Fruit fly (Drosophila melanogaster): ENCODE results near the gene CG1542.

Gene CG1542

dm6 chr3R:31235262-31235661 lies 22.0 kb downstream of the CG1542 start, which contains the start of gene CG15564:
Gene CG15564, minus strand, starts transcription at chr3R:31235362.
- TF ChIP-seq insv (optimal IDR thresholded peaks at IDR 0.05) = no peak
- TF ChIP-seq Myc (optimal IDR thresholded peaks at IDR 0.05) = no peak
- TF ChIP-seq ttk (optimal IDR thresholded peaks at IDR 0.05) = no peak
- no peak for TF ChIP-seq Sin3A (optimal IDR thresholded peaks at IDR 0.05)
- no peak for TF ChIP-seq h (optimal IDR thresholded peaks at IDR 0.05)
- TF ChIP-seq psq (optimal IDR thresholded peaks at IDR 0.05) = no peak

- TF ChIP-seq Myc (optimal IDR thresholded peaks at IDR 0.05) = no peak
- no peak for TF ChIP-seq Sin3A (optimal IDR thresholded peaks at IDR 0.05)
- TF ChIP-seq insv (optimal IDR thresholded peaks at IDR 0.05) = no peak
- no peak for TF ChIP-seq h (optimal IDR thresholded peaks at IDR 0.05)
- no peak for TF ChIP-seq psq (optimal IDR thresholded peaks at IDR 0.05)
- TF ChIP-seq ttk (optimal IDR thresholded peaks at IDR 0.05) = no peak
These were observed 26.8 kb downstream of the CG1542 start for dm6 chr3R:31240023-31240422.

- TF ChIP-seq h (optimal IDR thresholded peaks at IDR 0.05) = no peak
- TF ChIP-seq Myc (optimal IDR thresholded peaks at IDR 0.05) = no peak
- TF ChIP-seq psq (optimal IDR thresholded peaks at IDR 0.05) = no peak
- TF ChIP-seq ttk (optimal IDR thresholded peaks at IDR 0.05) = no peak
- no peak for TF ChIP-seq Sin3A (optimal IDR thresholded peaks at IDR 0.05)
- no peak for TF ChIP-seq insv (optimal IDR thresholded peaks at IDR 0.05)
These were observed 27.9 kb downstream of the CG1542 start for dm6 chr3R:31241109-31241508.

DNA sequence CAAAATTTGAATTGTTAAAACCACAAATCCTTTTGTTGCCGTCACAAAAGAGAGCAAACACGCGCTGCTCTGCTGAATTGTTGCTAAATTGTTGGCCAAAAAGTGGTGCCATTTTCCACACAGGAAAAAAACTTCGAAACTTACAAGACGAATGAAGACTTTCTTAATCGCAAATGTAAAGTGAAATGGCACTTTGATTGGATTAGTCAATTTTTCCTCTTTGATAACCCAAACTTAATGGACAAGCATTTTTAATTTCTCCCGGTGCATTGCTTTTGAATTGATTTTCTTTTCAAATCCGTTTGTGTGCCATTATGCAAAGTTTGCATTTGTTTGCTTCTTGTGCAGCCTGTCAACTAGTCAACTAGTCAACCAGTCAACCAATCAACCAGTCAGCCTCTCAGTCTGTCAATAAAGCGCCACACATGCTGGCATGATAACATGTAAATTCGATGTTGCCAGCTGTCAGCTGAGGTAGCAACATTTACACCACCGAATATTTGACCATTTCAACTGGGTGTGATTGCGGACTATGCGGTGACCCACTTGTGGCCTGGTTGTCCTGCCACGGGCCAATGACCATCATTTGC lies 29.9 kb downstream of the CG1542 start:
- no peak for TF ChIP-seq psq (optimal IDR thresholded peaks at IDR 0.05)

dm6 chr3R:31245785-31246184 lies 32.5 kb downstream of the CG1542 start:
- TF ChIP-seq Myc (optimal IDR thresholded peaks at IDR 0.05) (no peak), h (optimal IDR thresholded peaks at IDR 0.05) (no peak), Sin3A (optimal IDR thresholded peaks at IDR 0.05) (no peak), psq (optimal IDR thresholded peaks at IDR 0.05) (no peak), insv (optimal IDR thresholded peaks at IDR 0.05) (no peak), ttk (optimal IDR thresholded peaks at IDR 0.05) (no peak)

DNA sequence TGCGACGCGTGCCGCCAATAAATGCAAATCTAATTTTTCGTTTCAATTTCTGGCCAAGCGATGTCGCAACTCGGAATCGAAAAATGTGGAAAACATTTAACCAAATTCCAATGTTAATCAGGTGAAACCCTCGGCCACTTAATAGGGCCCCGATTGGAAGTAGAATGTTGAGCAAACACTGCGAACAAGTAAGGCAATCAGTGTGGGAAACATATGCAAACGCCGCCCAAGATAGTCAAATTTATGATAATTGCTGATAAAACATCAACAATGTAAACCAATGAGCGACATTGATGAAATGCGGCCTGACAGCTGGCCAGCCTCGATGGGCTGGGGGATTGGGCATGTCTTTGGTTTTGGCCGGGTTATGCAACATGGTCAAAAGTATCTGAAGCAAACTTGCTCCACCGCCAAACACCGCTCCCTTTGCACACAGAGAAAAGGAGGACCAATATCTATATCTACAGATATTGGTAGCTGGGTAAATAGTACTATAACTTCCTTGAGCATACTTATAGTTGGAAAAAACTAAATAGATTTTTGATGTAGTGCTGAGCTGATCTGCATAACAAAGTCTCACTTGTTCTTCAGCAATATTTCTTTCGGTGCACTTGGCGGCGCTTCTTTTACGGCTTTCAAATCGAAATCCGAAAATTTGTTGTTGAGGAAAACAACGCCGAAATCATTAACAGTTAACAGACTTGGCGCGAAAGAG lies 34.2 kb downstream of the CG1542 start:
- TF ChIP-seq h (optimal IDR thresholded peaks at IDR 0.05) (no peak), ttk (optimal IDR thresholded peaks at IDR 0.05) (no peak), Sin3A (optimal IDR thresholded peaks at IDR 0.05) (no peak), insv (optimal IDR thresholded peaks at IDR 0.05) (no peak), psq (optimal IDR thresholded peaks at IDR 0.05) (no peak), Myc (optimal IDR thresholded peaks at IDR 0.05) (no peak)

DNA sequence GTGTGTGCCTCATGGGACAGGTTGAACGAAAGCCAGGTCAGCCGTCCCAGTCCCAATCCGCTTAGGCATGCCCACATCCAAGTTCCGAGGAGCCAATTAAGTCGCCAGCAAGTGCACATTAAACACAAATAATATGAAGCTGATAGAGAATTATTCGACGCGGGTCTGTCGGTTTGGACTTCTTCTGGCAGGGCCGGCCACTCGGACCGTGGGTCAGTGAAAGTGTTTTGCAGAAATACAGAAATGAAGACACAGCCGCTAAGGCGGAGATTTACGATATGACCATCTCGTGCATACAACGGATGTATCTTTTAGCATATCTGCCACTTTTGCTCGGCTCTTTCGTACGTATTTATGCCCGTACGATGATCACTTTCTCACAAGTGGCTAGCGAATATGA lies 35.0 kb downstream of the CG1542 start:
- TF ChIP-seq ttk (optimal IDR thresholded peaks at IDR 0.05) = no peak
- no peak for TF ChIP-seq psq (optimal IDR thresholded peaks at IDR 0.05)
- no peak for TF ChIP-seq insv (optimal IDR thresholded peaks at IDR 0.05)
- no peak for TF ChIP-seq h (optimal IDR thresholded peaks at IDR 0.05)
- TF ChIP-seq Sin3A (optimal IDR thresholded peaks at IDR 0.05) = no peak
- TF ChIP-seq Myc (optimal IDR thresholded peaks at IDR 0.05) = no peak

dm6 chr3R:31250426-31251034 lies 37.3 kb downstream of the CG1542 start:
- TF ChIP-seq insv (optimal IDR thresholded peaks at IDR 0.05) = no peak
- no peak for TF ChIP-seq psq (optimal IDR thresholded peaks at IDR 0.05)
- no peak for TF ChIP-seq Sin3A (optimal IDR thresholded peaks at IDR 0.05)
- TF ChIP-seq Myc (optimal IDR thresholded peaks at IDR 0.05) = no peak
- no peak for TF ChIP-seq ttk (optimal IDR thresholded peaks at IDR 0.05)
- TF ChIP-seq h (optimal IDR thresholded peaks at IDR 0.05) = no peak

DNA sequence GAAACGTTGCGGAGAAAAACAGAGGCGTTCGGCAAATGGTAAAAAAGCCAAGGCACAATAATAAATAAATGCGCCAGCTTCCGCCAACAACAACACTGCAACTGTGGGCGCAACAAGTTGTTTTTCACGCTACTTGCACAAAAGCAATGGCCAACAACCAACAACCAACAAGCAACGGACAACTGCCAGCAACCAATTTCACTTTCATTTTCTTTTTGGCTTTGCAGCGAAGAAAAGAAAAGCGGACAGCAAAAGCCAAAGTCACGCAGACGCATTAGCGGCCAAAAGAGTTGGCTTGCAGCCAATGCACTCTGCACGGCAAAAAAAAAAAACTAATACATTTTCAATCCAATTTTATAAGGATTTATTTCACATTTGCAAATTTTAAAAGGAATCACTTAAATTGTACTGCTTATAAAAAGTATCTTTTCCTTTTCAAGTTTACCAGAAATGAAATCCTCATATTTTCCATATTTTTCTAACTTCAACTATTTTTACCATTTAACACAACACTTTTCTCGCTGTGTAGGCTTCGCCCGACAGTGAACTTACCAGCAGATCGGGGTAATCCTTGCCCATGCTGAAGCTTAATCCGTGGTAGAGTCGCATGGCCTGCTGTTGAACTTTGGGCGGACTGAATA lies 38.0 kb downstream of the CG1542 start:
- TF ChIP-seq h (optimal IDR thresholded peaks at IDR 0.05) (no peak), Myc (optimal IDR thresholded peaks at IDR 0.05) (no peak), ttk (optimal IDR thresholded peaks at IDR 0.05) (no peak), insv (optimal IDR thresholded peaks at IDR 0.05) (no peak), psq (optimal IDR thresholded peaks at IDR 0.05) (no peak), Sin3A (optimal IDR thresholded peaks at IDR 0.05) (no peak)

- TF ChIP-seq psq (optimal IDR thresholded peaks at IDR 0.05) (no peak), ttk (optimal IDR thresholded peaks at IDR 0.05) (no peak), Sin3A (optimal IDR thresholded peaks at IDR 0.05) (no peak), h (optimal IDR thresholded peaks at IDR 0.05) (no peak), insv (optimal IDR thresholded peaks at IDR 0.05) (no peak), Myc (optimal IDR thresholded peaks at IDR 0.05) (no peak)
These were observed 39.1 kb downstream of the CG1542 start, which contains the start of the genes qless and mRpL32 for dm6 chr3R:31252093-31252962. Gene qless, minus strand, starts transcription at chr3R:31252608. Gene mRpL32, plus strand, starts transcription at chr3R:31252872.

DNA sequence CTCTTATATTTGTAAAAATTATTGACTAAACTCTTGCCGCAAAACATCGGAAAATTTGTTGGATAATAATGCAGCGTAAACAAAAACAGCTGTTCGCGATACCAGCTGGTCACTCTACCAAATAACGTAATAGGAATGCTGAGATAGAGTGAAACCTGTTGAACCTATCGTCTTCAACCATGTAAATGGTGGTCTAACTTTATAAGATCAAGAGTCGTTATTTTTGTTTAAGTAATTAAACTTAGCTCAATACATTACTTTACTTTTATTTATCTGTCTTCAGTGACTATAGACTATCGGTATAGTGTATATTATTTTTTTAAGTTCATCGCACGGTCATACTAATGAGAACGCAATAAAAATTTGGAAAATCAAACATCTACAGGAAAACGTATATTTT lies 41.5 kb downstream of the CG1542 start, which contains the start of the genes CG1750 and spn-F:
Gene CG1750, minus strand, starts transcription at position 93 of the 400 bp plus-strand sequence.
Gene spn-F, plus strand, starts transcription at position 320 of the 400 bp plus-strand sequence.
- TF ChIP-seq psq (optimal IDR thresholded peaks at IDR 0.05) (no peak), Myc (optimal IDR thresholded peaks at IDR 0.05) (no peak), insv (optimal IDR thresholded peaks at IDR 0.05) (no peak), Sin3A (optimal IDR thresholded peaks at IDR 0.05) (no peak), ttk (optimal IDR thresholded peaks at IDR 0.05) (no peak), h (optimal IDR thresholded peaks at IDR 0.05) (no peak)
